Fruit fly (Drosophila melanogaster) whole organism, embryonic: ENCODE measurements around the gene hll.

Experiments
- Bteb2 ChIP-seq: fragments of 200-800 bp; sonication (Bioruptor generic); optimal IDR thresholded peaks from 2 replicates; lab custom pipeline; 2016; ENCODE audit warnings: missing biosample characterization, missing genetic modification characterization
- CG10267 ChIP-seq: fragments of 200-800 bp; sonication (Bioruptor generic); optimal IDR thresholded peaks from 2 replicates; lab custom pipeline; 2018; ENCODE audit warnings: missing biosample characterization, mild to moderate bottlenecking, missing genetic modification characterization, moderate library complexity
- CG10366 ChIP-seq: fragments of 200-800 bp; sonication (Bioruptor generic); IDR thresholded peaks from 2 replicates; pipeline ENCODE4 v1.3.6; 2022; ENCODE audit warnings: missing biosample characterization, missing genetic modification characterization
- CG12744 ChIP-seq: fragments of 200-800 bp; sonication (Bioruptor generic); optimal IDR thresholded peaks from 2 replicates; lab custom pipeline; 2016; ENCODE audit warnings: missing biosample characterization, missing genetic modification characterization
- CG13894 ChIP-seq: fragments of 200-800 bp; sonication (Bioruptor generic); optimal IDR thresholded peaks from 3 replicates; lab custom pipeline; 2018; ENCODE audit warnings: missing biosample characterization, mild to moderate bottlenecking, missing genetic modification characterization, moderate library complexity
- CG14965 ChIP-seq: fragments of 200-800 bp; sonication (Bioruptor generic); optimal IDR thresholded peaks from 2 replicates; lab custom pipeline; 2016; ENCODE audit warnings: missing biosample characterization, missing genetic modification characterization, borderline replicate concordance
- CG16863 ChIP-seq: fragments of 200-800 bp; sonication (Bioruptor generic); optimal IDR thresholded peaks from 3 replicates; lab custom pipeline; 2016; ENCODE audit warnings: missing biosample characterization, missing genetic modification characterization
- CG3163 ChIP-seq: fragments of 200-800 bp; sonication (Bioruptor generic); optimal IDR thresholded peaks from 3 replicates; lab custom pipeline; 2016; ENCODE audit warnings: missing biosample characterization, missing genetic modification characterization
- CG32532 ChIP-seq: fragments of 200-800 bp; sonication (Bioruptor generic); IDR thresholded peaks from 2 replicates; pipeline ENCODE4 v1.3.6; 2022; ENCODE audit warnings: missing biosample characterization, missing genetic modification characterization
- CG3726 ChIP-seq: fragments of 200-800 bp; sonication (Bioruptor generic); IDR thresholded peaks from 3 replicates; pipeline ENCODE4, ENCODE4 v1.3.6; 2022; ENCODE audit warnings: missing biosample characterization, missing genetic modification characterization
- CG4424 ChIP-seq: fragments of 200-800 bp; sonication (Bioruptor generic); optimal IDR thresholded peaks from 3 replicates; lab custom pipeline; 2016; ENCODE audit warnings: missing biosample characterization, missing genetic modification characterization
- CG6254 ChIP-seq: fragments of 200-800 bp; sonication (Bioruptor generic); optimal IDR thresholded peaks from 3 replicates; lab custom pipeline; 2017; ENCODE audit warnings: mild to moderate bottlenecking, missing biosample characterization, missing genetic modification reagents, missing genetic modification characterization
- CG6791 ChIP-seq: fragments of 200-800 bp; sonication (Bioruptor generic); IDR thresholded peaks from 3 replicates; pipeline ENCODE4 v1.3.6; 2022; ENCODE audit warnings: missing biosample characterization, missing genetic modification characterization; ENCODE audit not compliant: partially characterized antibody
- CG7987 ChIP-seq: fragments of 200-800 bp; sonication (Bioruptor generic); optimal IDR thresholded peaks from 2 replicates; lab custom pipeline; 2018; ENCODE audit warnings: missing biosample characterization, mild to moderate bottlenecking, missing genetic modification characterization, moderate library complexity
- CG8924 ChIP-seq: fragments of 200-800 bp; optimal IDR thresholded peaks from 3 replicates; lab custom pipeline; 2019; ENCODE audit warnings: missing biosample characterization, mild to moderate bottlenecking, missing genetic modification characterization, moderate library complexity
- CG9932 ChIP-seq: fragments of 200-800 bp; sonication (Bioruptor generic); IDR thresholded peaks from 2 replicates; pipeline ENCODE4 v1.3.6; 2022; ENCODE audit warnings: missing biosample characterization, missing genetic modification characterization
- HLH3B ChIP-seq: fragments of 200-800 bp; sonication (Bioruptor generic); IDR thresholded peaks from 2 replicates; pipeline ENCODE4 v1.3.6; 2022; ENCODE audit warnings: missing biosample characterization, missing genetic modification characterization
- Hr3 ChIP-seq: fragments of 200-800 bp; sonication (Bioruptor generic); optimal IDR thresholded peaks from 3 replicates; lab custom pipeline; 2016; ENCODE audit warnings: missing biosample characterization, missing genetic modification characterization
- Lpt ChIP-seq: fragments of >200 bp; optimal IDR thresholded peaks from 2 replicates; lab custom pipeline; 2018; ENCODE audit warnings: missing biosample characterization, missing genetic modification characterization
- Mad ChIP-seq: fragments of 200-800 bp; sonication (Bioruptor generic); optimal IDR thresholded peaks from 2 replicates; lab custom pipeline; 2016; ENCODE audit warnings: missing biosample characterization, missing genetic modification characterization
- Max ChIP-seq: fragments of 200-800 bp; sonication (Bioruptor generic); optimal IDR thresholded peaks from 2 replicates; lab custom pipeline; 2016; ENCODE audit warnings: missing biosample characterization, mild to moderate bottlenecking, missing genetic modification characterization
- Nf-YA ChIP-seq: fragments of 200-800 bp; sonication (Bioruptor generic); IDR thresholded peaks from 2 replicates; pipeline ENCODE4 v1.3.6; 2022; ENCODE audit warnings: missing biosample characterization, missing genetic modification characterization
- Ravus ChIP-seq: fragments of 200-800 bp; sonication (Bioruptor generic); IDR thresholded peaks from 2 replicates; pipeline ENCODE4 v1.3.6; 2022; ENCODE audit warnings: missing biosample characterization, missing genetic modification characterization
- Rfx ChIP-seq: fragments of 200-800 bp; sonication (Bioruptor generic); IDR thresholded peaks from 2 replicates; pipeline ENCODE4 v1.3.6; 2022; ENCODE audit warnings: missing biosample characterization, missing genetic modification characterization
- Usf ChIP-seq: fragments of 200-800 bp; sonication (Bioruptor generic); optimal IDR thresholded peaks from 2 replicates; lab custom pipeline; 2017; ENCODE audit warnings: missing genotype, missing biosample characterization, missing genetic modification characterization
- Xrp1 ChIP-seq: fragments of 200-800 bp; sonication (Bioruptor generic); IDR thresholded peaks from 2 replicates; pipeline ENCODE4 v1.3.6; 2022; ENCODE audit warnings: missing biosample characterization, missing genetic modification characterization
- abd-A ChIP-seq: fragments of 200-800 bp; sonication (Bioruptor generic); optimal IDR thresholded peaks from 3 replicates; lab custom pipeline; 2019; ENCODE audit warnings: missing biosample characterization, mild to moderate bottlenecking, missing genetic modification characterization, moderate library complexity
- ase ChIP-seq: fragments of 200-800 bp; sonication (Bioruptor generic); IDR thresholded peaks from 3 replicates; pipeline ENCODE4 v1.3.6; 2022; ENCODE audit warnings: missing biosample characterization, missing genetic modification characterization
- ash1 ChIP-seq: fragments of 200-800 bp; sonication (Bioruptor generic); optimal IDR thresholded peaks from 2 replicates; lab custom pipeline; 2018; ENCODE audit warnings: missing biosample characterization, mild to moderate bottlenecking, missing genetic modification characterization
- cg ChIP-seq: fragments of 200-800 bp; sonication (Bioruptor generic); optimal IDR thresholded peaks from 3 replicates; lab custom pipeline; 2019; ENCODE audit warnings: missing biosample characterization, mild to moderate bottlenecking, missing genetic modification characterization, moderate library complexity
- chinmo ChIP-seq: fragments of 200-800 bp; sonication (Bioruptor generic); IDR thresholded peaks from 4 replicates; pipeline ENCODE4 v1.3.6; 2022; ENCODE audit warnings: missing biosample characterization, missing genetic modification characterization; ENCODE audit not compliant: partially characterized antibody
- crol ChIP-seq: fragments of 200-800 bp; sonication (Bioruptor generic); IDR thresholded peaks from 2 replicates; pipeline ENCODE4 v1.3.6; 2022; ENCODE audit warnings: missing biosample characterization, missing genetic modification characterization
- fd64A ChIP-seq: fragments of 200-800 bp; sonication (Bioruptor generic); optimal IDR thresholded peaks from 3 replicates; lab custom pipeline; 2018; ENCODE audit warnings: missing biosample characterization, mild to moderate bottlenecking, missing genetic modification characterization
- fd96Cb ChIP-seq: fragments of 200-800 bp; sonication (Bioruptor generic); optimal IDR thresholded peaks from 2 replicates; lab custom pipeline; 2018; ENCODE audit warnings: missing biosample characterization, mild to moderate bottlenecking, missing genetic modification characterization, moderate library complexity
- fu2 ChIP-seq: fragments of 200-800 bp; sonication (Bioruptor generic); optimal IDR thresholded peaks from 2 replicates; lab custom pipeline; 2016; ENCODE audit warnings: missing biosample characterization, missing genetic modification characterization
- hkb ChIP-seq, 2 experiments: fragments of 200-800 bp in 1 of 2; fragments of >200 bp in 1 of 2; sonication (Bioruptor generic) in 1 of 2; IDR thresholded peaks in 1 of 2; optimal IDR thresholded peaks in 1 of 2; 2 replicates each; pipeline versions ENCODE4 v1.3.6 to Lab custom; 2017 to 2022; ENCODE audit warnings: missing biosample characterization in 1 of 2, missing genetic modification characterization in 1 of 2
- jumu ChIP-seq: fragments of 200-800 bp; sonication (Bioruptor generic); optimal IDR thresholded peaks from 3 replicates; lab custom pipeline; 2016; ENCODE audit warnings: missing biosample characterization, missing genetic modification characterization
- otp ChIP-seq: fragments of 200-800 bp; sonication (Bioruptor generic); IDR thresholded peaks from 3 replicates; pipeline ENCODE4, ENCODE4 v1.3.6; 2022; ENCODE audit warnings: missing biosample characterization, missing genetic modification characterization
- pum ChIP-seq: fragments of 200-800 bp; sonication (Bioruptor generic); optimal IDR thresholded peaks from 2 replicates; lab custom pipeline; 2016; ENCODE audit warnings: missing biosample characterization, missing genetic modification characterization
- rib ChIP-seq: fragments of 200-800 bp; sonication (Bioruptor generic); IDR thresholded peaks from 2 replicates; pipeline ENCODE4 v1.3.6; 2022; ENCODE audit warnings: missing biosample characterization, missing genetic modification characterization
- sna ChIP-seq: fragments of 200-800 bp; sonication (Bioruptor generic); IDR thresholded peaks from 2 replicates; pipeline ENCODE4 v1.3.6; 2022; ENCODE audit warnings: missing biosample characterization, missing genetic modification characterization; ENCODE audit not compliant: partially characterized antibody

The hll gene

DNA sequence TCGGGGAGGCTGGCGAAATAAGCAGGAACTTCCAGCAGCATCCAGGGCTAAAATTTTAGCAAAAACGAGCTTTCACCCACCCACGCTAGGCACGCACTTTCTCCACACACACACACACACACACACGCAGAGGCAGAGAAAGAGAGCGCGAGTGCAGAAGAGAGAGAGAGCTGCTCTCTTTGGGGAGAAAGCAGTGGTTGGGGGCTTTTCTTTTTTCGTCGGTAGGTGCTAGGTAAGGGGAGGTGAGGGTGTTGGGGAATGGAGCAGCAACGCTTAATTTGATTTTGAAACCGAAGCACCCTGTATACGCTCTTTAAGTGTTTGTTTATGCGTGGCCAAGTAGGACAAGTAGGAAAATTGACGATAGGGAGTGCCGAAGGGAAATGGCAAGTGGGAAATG, 27.5 kb downstream of the hll start (continued):
- no peak for TF ChIP-seq CG9932
- TF ChIP-seq Nf-YA (GFP tag; lab: Robert Waterston, UW), result no peak
- TF ChIP-seq Xrp1, result no peak
- no peak for TF ChIP-seq Hr3
- no peak for TF ChIP-seq CG7987
- no peak for TF ChIP-seq Usf (GFP tag; lab: Kevin White, UChicago)
- no peak for TF ChIP-seq CG6791 (GFP tag; lab: Robert Waterston, UW)
- no peak for TF ChIP-seq CG12744 (GFP tag; lab: Kevin White, UChicago)
- TF ChIP-seq CG3163, result peak; percentile 82
- TF ChIP-seq Lpt (GFP tag; lab: Kevin White, UChicago), result no peak
- no peak for TF ChIP-seq CG16863 (GFP tag; lab: Kevin White, UChicago)
- TF ChIP-seq Mad, result no peak
- TF ChIP-seq CG6254, result peak; percentile 91
- no peak for TF ChIP-seq CG8924
- no peak for TF ChIP-seq hkb (optimal IDR thresholded peaks at IDR 0.05; lab: Kevin White, UChicago)
- no peak for TF ChIP-seq hkb (GFP tag; IDR thresholded peaks at IDR 0.05; lab: Robert Waterston, UW)
- TF ChIP-seq jumu (GFP tag; lab: Kevin White, UChicago), result no peak
- TF ChIP-seq sna (GFP tag; lab: Robert Waterston, UW), result no peak
- TF ChIP-seq abd-A (tag; lab: Kevin White, UChicago), result peak; percentile 68
- TF ChIP-seq cg (GFP tag; lab: Kevin White, UChicago), result peak; percentile 34
- no peak for TF ChIP-seq rib (GFP tag; lab: Robert Waterston, UW)
- no peak for TF ChIP-seq ase (GFP tag; lab: Robert Waterston, UW)
- no peak for TF ChIP-seq Bteb2 (GFP tag; lab: Kevin White, UChicago)
- TF ChIP-seq crol (GFP tag; lab: Robert Waterston, UW), result peak; percentile 78
- TF ChIP-seq ash1 (GFP tag; lab: Kevin White, UChicago), result no peak
- no peak for TF ChIP-seq fd64A
- TF ChIP-seq Ravus (GFP tag; lab: Robert Waterston, UW), result no peak
- no peak for TF ChIP-seq fu2 (GFP tag; lab: Kevin White, UChicago)
- no peak for TF ChIP-seq fd96Cb
- TF ChIP-seq Max (GFP tag; lab: Kevin White, UChicago), result no peak
- TF ChIP-seq CG10366, result peak; percentile 38; the same call in 1 of the 2 replicates
- no peak for TF ChIP-seq HLH3B
- no peak for TF ChIP-seq CG4424 (GFP tag; lab: Kevin White, UChicago)
- TF ChIP-seq CG32532 (GFP tag; lab: Robert Waterston, UW), result no peak
- no peak for TF ChIP-seq CG3726 (GFP tag; lab: Robert Waterston, UW)
- TF ChIP-seq CG10267, result no peak
- no peak for TF ChIP-seq otp (GFP tag; lab: Robert Waterston, UW)
- no peak for TF ChIP-seq CG13894

DNA sequence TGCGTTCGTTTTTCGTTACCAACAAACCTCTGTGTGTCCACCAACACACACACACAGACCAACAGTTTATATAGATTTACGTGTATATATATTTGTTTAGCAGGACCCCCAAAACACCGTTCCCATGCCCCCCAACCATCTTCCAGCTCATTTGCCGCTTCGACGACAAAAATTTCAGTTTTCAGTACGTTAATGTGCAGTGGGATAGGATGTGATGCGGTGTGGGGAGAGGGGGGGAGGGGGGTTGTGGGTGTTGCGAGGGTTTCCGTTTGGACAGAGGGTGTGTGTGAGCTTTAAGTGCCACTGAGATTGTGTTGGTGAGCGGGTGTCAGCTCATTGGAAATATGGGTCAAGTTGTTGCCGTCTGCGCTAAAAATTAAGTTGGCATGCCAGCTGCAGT, 28.1 kb downstream of the hll start:
- TF ChIP-seq abd-A (tag; lab: Kevin White, UChicago) (peak; percentile 81), Rfx (GFP tag; lab: Robert Waterston, UW) (0 out of 2 replicates have a peak, but pooled peaks have one; percentile 15), pum (no peak), CG13894 (peak; percentile 20), CG14965 (no peak), crol (GFP tag; lab: Robert Waterston, UW) (peak; percentile 56; the same call in 1 of the 2 replicates), chinmo (no peak)
